Worm (Caenorhabditis elegans) whole organism, early embryonic: Measurements from ENCODE around the gene clec-134.

Experiments
- B0310.2 ChIP-seq: sonication (generic microtip); optimal IDR thresholded peaks from 2 replicates; lab custom pipeline; 2016; ENCODE audit warnings: mild to moderate bottlenecking, missing genetic modification characterization, missing compliant biosample characterization
- F13C5.2 ChIP-seq: sonication (generic microtip); optimal IDR thresholded peaks from 2 replicates; lab custom pipeline; 2017; ENCODE audit warnings: mild to moderate bottlenecking, missing genetic modification characterization, inconsistent platforms, missing compliant biosample characterization
- aly-1 ChIP-seq: sonication (generic microtip); optimal IDR thresholded peaks from 2 replicates; lab custom pipeline; 2016; ENCODE audit warnings: missing genetic modification characterization, missing compliant biosample characterization
- ama-1 ChIP-seq: fragments of 150-350 bp; optimal IDR thresholded peaks from 2 replicates; lab custom pipeline; 2014
- ceh-13 ChIP-seq: fragments of 200-800 bp; sonication (Bioruptor generic); optimal IDR thresholded peaks from 2 replicates; lab custom pipeline; 2018; ENCODE audit warnings: mild to moderate bottlenecking, missing genetic modification characterization, missing compliant biosample characterization
- ceh-36 ChIP-seq: sonication (generic microtip); optimal IDR thresholded peaks from 2 replicates; lab custom pipeline; 2016; ENCODE audit warnings: missing genetic modification characterization, inconsistent platforms, missing compliant biosample characterization
- ets-7 ChIP-seq: sonication (generic microtip); optimal IDR thresholded peaks from 2 replicates; lab custom pipeline; 2016; ENCODE audit warnings: missing genotype, missing genetic modification characterization, missing compliant biosample characterization
- flt-1 ChIP-seq: fragments of 200-800 bp; sonication (Bioruptor generic); IDR thresholded peaks from 2 replicates; pipeline ENCODE4 v1.3.6; 2022; ENCODE audit warnings: missing genetic modification characterization, missing compliant biosample characterization
- hmbx-1 ChIP-seq: sonication (generic microtip); optimal IDR thresholded peaks from 2 replicates; lab custom pipeline; 2016; ENCODE audit warnings: mild to moderate bottlenecking, missing genetic modification characterization, missing compliant biosample characterization
- hmg-4 ChIP-seq: fragments of 200-800 bp; sonication (Bioruptor generic); optimal IDR thresholded peaks from 2 replicates; lab custom pipeline; 2018; ENCODE audit warnings: mild to moderate bottlenecking, missing genetic modification characterization, missing compliant biosample characterization
- hnd-1 ChIP-seq: sonication (generic microtip); optimal IDR thresholded peaks from 2 replicates; lab custom pipeline; 2016; ENCODE audit warnings: missing genetic modification characterization, missing compliant biosample characterization
- pes-1 ChIP-seq: fragments of 200-800 bp; sonication (Bioruptor generic); IDR thresholded peaks from 2 replicates; pipeline ENCODE4 v1.3.6; 2022; ENCODE audit warnings: missing genetic modification reagents, missing genetic modification characterization, missing compliant biosample characterization
- scrt-1 ChIP-seq: fragments of 200-800 bp; sonication (Bioruptor generic); IDR thresholded peaks from 2 replicates; pipeline ENCODE4 v1.3.6; 2022; ENCODE audit warnings: missing genetic modification characterization, missing compliant biosample characterization
- sea-1 ChIP-seq: fragments of 200-800 bp; sonication (Bioruptor generic); conservative IDR thresholded peaks from 2 replicates; pipeline ENCODE4 v1.3.6; 2022; ENCODE audit warnings: missing genetic modification characterization, missing compliant biosample characterization
- tbx-11 ChIP-seq: fragments of 200-800 bp; sonication (Bioruptor generic); IDR thresholded peaks from 2 replicates; pipeline ENCODE4 v1.3.6; 2022; ENCODE audit warnings: missing genetic modification characterization, missing compliant biosample characterization
- tbx-37 ChIP-seq: fragments of 200-800 bp; sonication (Bioruptor generic); conservative IDR thresholded peaks from 2 replicates; pipeline ENCODE4 v1.3.6; 2022; ENCODE audit warnings: missing genetic modification reagents, missing genetic modification characterization, missing compliant biosample characterization
- tra-4 ChIP-seq: sonication (generic microtip); optimal IDR thresholded peaks from 2 replicates; lab custom pipeline; 2017; ENCODE audit warnings: missing genetic modification characterization, missing compliant biosample characterization

clec-134 gene

ce11 chrII:3598721-3599120 lies 18.9 kb downstream of the clec-134 start, which contains the start of gene Y49F6A.11:
Gene Y49F6A.11, minus strand, starts transcription at chrII:3598821.
- TF ChIP-seq hmg-4 (no peak), ceh-13 (GFP tag; lab: Kevin White, UChicago) (no peak), F13C5.2 (tag; lab: Kevin White, UChicago) (no peak), tbx-37 (GFP tag; lab: Robert Waterston, UW) (no peak), scrt-1 (GFP tag; lab: Robert Waterston, UW) (no peak), tbx-11 (GFP tag; lab: Robert Waterston, UW) (no peak), hnd-1 (no peak), ama-1 (no peak), ceh-36 (tag; lab: Kevin White, UChicago) (no peak), B0310.2 (tag; lab: Kevin White, UChicago) (no peak), pes-1 (GFP tag; lab: Robert Waterston, UW) (no peak), ets-7 (tag; lab: Kevin White, UChicago) (no peak), hmbx-1 (tag; lab: Kevin White, UChicago) (no peak), sea-1 (GFP tag; lab: Robert Waterston, UW) (no peak), aly-1 (tag; lab: Kevin White, UChicago) (no peak), flt-1 (GFP tag; lab: Robert Waterston, UW) (no peak), tra-4 (tag; lab: Kevin White, UChicago) (no peak)

- TF ChIP-seq B0310.2 (tag; lab: Kevin White, UChicago) (no peak), hmg-4 (no peak), hnd-1 (no peak), scrt-1 (GFP tag; lab: Robert Waterston, UW) (no peak)
Measured at ce11 chrII:3604578-3604977, 24.7 kb downstream of the clec-134 start.

ce11 chrII:3609764-3610163 lies 29.9 kb downstream of the clec-134 start, which contains the start of gene Y49F6A.5:
Gene Y49F6A.5, minus strand, starts transcription at chrII:3609864.
- TF ChIP-seq B0310.2 (tag; lab: Kevin White, UChicago) (no peak), ets-7 (tag; lab: Kevin White, UChicago) (no peak), hmg-4 (no peak), flt-1 (GFP tag; lab: Robert Waterston, UW) (no peak), pes-1 (GFP tag; lab: Robert Waterston, UW) (no peak), ceh-36 (tag; lab: Kevin White, UChicago) (no peak), tbx-11 (GFP tag; lab: Robert Waterston, UW) (no peak), F13C5.2 (tag; lab: Kevin White, UChicago) (no peak), hmbx-1 (tag; lab: Kevin White, UChicago) (no peak), sea-1 (GFP tag; lab: Robert Waterston, UW) (no peak), tra-4 (tag; lab: Kevin White, UChicago) (no peak), ceh-13 (GFP tag; lab: Kevin White, UChicago) (no peak), hnd-1 (no peak), aly-1 (tag; lab: Kevin White, UChicago) (no peak), ama-1 (no peak), tbx-37 (GFP tag; lab: Robert Waterston, UW) (no peak), scrt-1 (GFP tag; lab: Robert Waterston, UW) (no peak)

- TF ChIP-seq scrt-1 (GFP tag; lab: Robert Waterston, UW) (no peak), pes-1 (GFP tag; lab: Robert Waterston, UW) (no peak), tbx-37 (GFP tag; lab: Robert Waterston, UW) (no peak), ama-1 (no peak), ceh-36 (tag; lab: Kevin White, UChicago) (no peak), ets-7 (tag; lab: Kevin White, UChicago) (no peak), hmg-4 (no peak), ceh-13 (GFP tag; lab: Kevin White, UChicago) (no peak), tbx-11 (GFP tag; lab: Robert Waterston, UW) (no peak), hmbx-1 (tag; lab: Kevin White, UChicago) (no peak), flt-1 (GFP tag; lab: Robert Waterston, UW) (no peak), F13C5.2 (tag; lab: Kevin White, UChicago) (no peak), sea-1 (GFP tag; lab: Robert Waterston, UW) (no peak), tra-4 (tag; lab: Kevin White, UChicago) (no peak), aly-1 (tag; lab: Kevin White, UChicago) (no peak), hnd-1 (no peak), B0310.2 (tag; lab: Kevin White, UChicago) (no peak)
Measured at ce11 chrII:3616615-3617014, 36.7 kb downstream of the clec-134 start.

- TF ChIP-seq B0310.2 (tag; lab: Kevin White, UChicago) (no peak), scrt-1 (GFP tag; lab: Robert Waterston, UW) (no peak), ets-7 (tag; lab: Kevin White, UChicago) (no peak), pes-1 (GFP tag; lab: Robert Waterston, UW) (no peak), tbx-37 (GFP tag; lab: Robert Waterston, UW) (no peak), tbx-11 (GFP tag; lab: Robert Waterston, UW) (no peak), hmbx-1 (tag; lab: Kevin White, UChicago) (no peak), tra-4 (tag; lab: Kevin White, UChicago) (no peak), F13C5.2 (tag; lab: Kevin White, UChicago) (no peak), ceh-13 (GFP tag; lab: Kevin White, UChicago) (no peak)
Measured at ce11 chrII:3617512-3617911, 37.6 kb downstream of the clec-134 start, which contains the start of gene F40E12.1. Gene F40E12.1, plus strand, starts transcription at chrII:3617812.

- TF ChIP-seq pes-1 (GFP tag; lab: Robert Waterston, UW) (no peak), B0310.2 (tag; lab: Kevin White, UChicago) (no peak), ama-1 (no peak), scrt-1 (GFP tag; lab: Robert Waterston, UW) (no peak), aly-1 (tag; lab: Kevin White, UChicago) (no peak), F13C5.2 (tag; lab: Kevin White, UChicago) (no peak), ceh-36 (tag; lab: Kevin White, UChicago) (no peak), tbx-11 (GFP tag; lab: Robert Waterston, UW) (no peak), sea-1 (GFP tag; lab: Robert Waterston, UW) (no peak), tra-4 (tag; lab: Kevin White, UChicago) (no peak), ceh-13 (GFP tag; lab: Kevin White, UChicago) (no peak), flt-1 (GFP tag; lab: Robert Waterston, UW) (no peak), tbx-37 (GFP tag; lab: Robert Waterston, UW) (no peak)
Measured at ce11 chrII:3620862-3621261, 41.0 kb downstream of the clec-134 start.
